Worm (Caenorhabditis elegans): ENCODE data around the gene seld-1.

- no peak for TF ChIP-seq dao-5 (tag; optimal IDR thresholded peaks at IDR 0.05)
- TF ChIP-seq W03F9.2 (tag; optimal IDR thresholded peaks at IDR 0.05): no peak
Measured at ce11 chrIV:13557393-13557792, 52.1 kb downstream of the seld-1 start.
